Fruit fly (Drosophila melanogaster) S2 (cell line): ENCODE results near the gene spirit.

Experiments used
- CG8478 ChIP-seq: fragments of >200 bp; optimal IDR thresholded peaks from 2 replicates; lab custom pipeline; 2018
- CTCF ChIP-seq, 2 experiments: fragments of >200 bp; optimal IDR thresholded peaks; 2 replicates each; lab custom pipeline; 2018

- TF ChIP-seq CG8478 (lab: Kevin White, UChicago) (no peak), CTCF (optimal IDR thresholded peaks at IDR 0.05; lab: Kevin White, UChicago) (no peak)
Measured at dm6 chrX:8622419-8622818, 49.0 kb upstream of the spirit start.
